Worm (Caenorhabditis elegans): ENCODE results near the gene H40L08.3.
A peak's percentile ranks its signal among the peaks of the same experiment; 100 is the strongest.

The H40L08.3 gene

ce11 chrX:15039696-15040212 is 36.1 kb downstream of the H40L08.3 start:
- no peak for TF ChIP-seq unc-62 (GFP tag; optimal IDR thresholded peaks at IDR 0.05)
- no peak for TF ChIP-seq elt-2 (tag; optimal IDR thresholded peaks at IDR 0.05)
- no peak for TF ChIP-seq daf-12 (tag; optimal IDR thresholded peaks at IDR 0.05)
- no peak for TF ChIP-seq nhr-12 (tag; optimal IDR thresholded peaks at IDR 0.05)
- TF ChIP-seq nhr-76 (tag; optimal IDR thresholded peaks at IDR 0.05), result no peak
- TF ChIP-seq mdl-1 (tag; optimal IDR thresholded peaks at IDR 0.05), result no peak
- TF ChIP-seq egl-27 (tag; optimal IDR thresholded peaks at IDR 0.05), result no peak
- no peak for TF ChIP-seq sea-2 (GFP tag; optimal IDR thresholded peaks at IDR 0.05)
- no peak for TF ChIP-seq unc-39 (tag; optimal IDR thresholded peaks at IDR 0.05)
- no peak for TF ChIP-seq elt-3 (tag; optimal IDR thresholded peaks at IDR 0.05)
- TF ChIP-seq aly-2 (tag; optimal IDR thresholded peaks at IDR 0.05), result no peak
- TF ChIP-seq ztf-4 (tag; optimal IDR thresholded peaks at IDR 0.05), result no peak
- no peak for TF ChIP-seq skn-1 (tag; optimal IDR thresholded peaks at IDR 0.05)

- peak; percentile 62 for TF ChIP-seq ama-1 (optimal IDR thresholded peaks at IDR 0.05)
- TF ChIP-seq aly-2 (tag; optimal IDR thresholded peaks at IDR 0.05), result no peak
Measured at ce11 chrX:15039029-15039695, 36.7 kb downstream of the H40L08.3 start.

DNA sequence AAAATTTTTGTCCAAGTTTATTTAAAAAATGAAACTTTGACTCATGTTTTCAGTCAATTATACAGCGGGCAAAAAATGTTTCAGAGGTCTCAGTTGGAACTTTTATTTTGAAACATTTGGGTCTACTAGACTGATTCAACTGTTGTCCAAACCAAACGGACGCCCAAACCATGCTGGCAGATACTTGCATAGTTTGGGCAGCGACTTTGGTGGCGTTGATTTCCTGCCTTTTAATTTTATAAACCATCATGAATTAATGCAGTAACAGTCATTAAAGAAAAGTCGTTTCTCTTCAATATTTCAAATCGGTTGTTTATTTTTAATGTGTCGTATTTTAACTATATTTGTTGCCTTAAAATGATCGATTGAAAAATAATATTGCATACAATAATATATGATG is 39.6 kb downstream of the H40L08.3 start:
- TF ChIP-seq ama-1 (optimal IDR thresholded peaks at IDR 0.05) (peak; percentile 18), nhr-43 (tag; optimal IDR thresholded peaks at IDR 0.05; ENCODE audit: poor library complexity, severe bottlenecking) (peak; percentile 13), nhr-77 (tag; optimal IDR thresholded peaks at IDR 0.05) (no peak), tbx-2 (tag; optimal IDR thresholded peaks at IDR 0.05) (no peak)

DNA sequence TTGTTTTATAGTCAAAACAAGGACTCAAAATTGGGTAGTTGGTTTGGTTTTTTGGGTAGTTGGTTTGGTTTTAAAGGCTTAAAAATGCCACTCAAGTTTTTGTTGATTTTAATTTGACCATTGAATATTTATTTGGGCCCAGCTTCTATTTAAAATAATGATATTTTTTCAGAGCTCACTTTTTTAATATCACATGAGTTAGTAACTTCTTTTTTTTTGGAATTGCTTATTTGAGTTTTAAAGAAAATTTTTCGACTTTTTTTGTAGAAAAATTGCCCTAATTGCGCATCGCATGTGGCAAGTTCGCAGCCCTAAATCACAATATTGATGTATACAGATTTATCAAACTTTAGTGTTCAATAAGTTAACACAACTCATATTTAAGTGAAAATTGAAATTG is 40.1 kb downstream of the H40L08.3 start:
- no peak for TF ChIP-seq fkh-2 (tag; optimal IDR thresholded peaks at IDR 0.05)
- TF ChIP-seq ceh-82 (tag; optimal IDR thresholded peaks at IDR 0.05), result no peak
- TF ChIP-seq zag-1 (tag; optimal IDR thresholded peaks at IDR 0.05), result no peak
- no peak for TF ChIP-seq ceh-28 (tag; optimal IDR thresholded peaks at IDR 0.05)
- no peak for TF ChIP-seq daf-12 (tag; optimal IDR thresholded peaks at IDR 0.05)
- TF ChIP-seq nhr-28 (tag; optimal IDR thresholded peaks at IDR 0.05), result no peak
- TF ChIP-seq pha-4 (tag; optimal IDR thresholded peaks at IDR 0.05), result no peak
- no peak for TF ChIP-seq egl-27 (tag; optimal IDR thresholded peaks at IDR 0.05)
- no peak for TF ChIP-seq elt-2 (tag; optimal IDR thresholded peaks at IDR 0.05)

DNA sequence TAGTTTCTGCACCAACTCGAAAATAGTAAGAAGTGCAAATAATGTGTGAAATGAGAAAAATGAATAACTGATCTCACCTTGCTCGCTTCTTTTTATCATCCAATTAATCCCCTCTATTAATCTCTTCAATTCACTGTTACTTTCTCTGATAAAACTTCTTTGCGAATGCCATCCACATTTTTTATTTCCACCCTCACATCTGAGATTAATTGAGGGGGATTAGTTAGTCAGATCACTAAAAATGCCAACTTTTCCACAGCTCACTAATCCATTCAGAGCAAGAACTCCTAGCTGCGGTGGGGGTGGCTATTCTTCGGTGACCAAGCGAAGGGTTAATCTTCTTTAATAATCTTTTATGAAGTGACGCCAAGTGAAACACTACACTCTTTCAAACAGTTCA is 41.1 kb downstream of the H40L08.3 start, which contains the start of gene dsc-1:
Gene dsc-1, minus strand, starts transcription at position 46 of the 400 bp plus-strand sequence.
- no peak for TF ChIP-seq nfya-1 (tag; optimal IDR thresholded peaks at IDR 0.05; ENCODE audit: insufficient read depth)
- no peak for TF ChIP-seq lin-15B (tag; optimal IDR thresholded peaks at IDR 0.05)
- no peak for TF ChIP-seq nhr-67 (tag; optimal IDR thresholded peaks at IDR 0.05)
- TF ChIP-seq unc-39 (tag; optimal IDR thresholded peaks at IDR 0.05), result no peak
- TF ChIP-seq egl-27 (tag; optimal IDR thresholded peaks at IDR 0.05), result no peak
- no peak for TF ChIP-seq sea-2 (GFP tag; optimal IDR thresholded peaks at IDR 0.05)
- TF ChIP-seq daf-12 (tag; optimal IDR thresholded peaks at IDR 0.05), result no peak

- TF ChIP-seq skn-1 (tag; optimal IDR thresholded peaks at IDR 0.05) (no peak), ztf-4 (tag; optimal IDR thresholded peaks at IDR 0.05) (no peak), fkh-2 (tag; optimal IDR thresholded peaks at IDR 0.05) (no peak), pha-4 (tag; optimal IDR thresholded peaks at IDR 0.05) (no peak), lsy-12 (tag; optimal IDR thresholded peaks at IDR 0.05) (no peak)
Measured at ce11 chrX:15027997-15028396, 47.9 kb downstream of the H40L08.3 start.

DNA sequence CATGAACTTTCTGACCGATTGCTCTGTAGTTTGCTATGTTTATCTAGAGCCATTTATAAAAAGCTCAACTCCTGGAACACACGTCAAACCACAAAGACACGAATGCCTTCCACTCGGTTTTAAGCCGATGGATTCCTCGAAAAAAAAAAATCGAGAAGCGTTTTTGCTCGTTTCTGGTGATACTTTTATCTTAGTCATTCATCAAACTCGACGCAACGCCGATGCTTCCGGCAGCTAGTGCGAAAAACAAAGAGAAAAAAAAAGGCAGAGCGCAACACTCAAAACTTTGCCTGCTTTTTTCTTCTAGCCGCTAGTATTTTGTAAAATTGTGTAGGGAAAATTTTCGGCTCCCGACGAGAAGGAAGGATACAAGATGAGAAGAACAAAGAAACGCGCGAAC is 48.3 kb downstream of the H40L08.3 start:
- TF ChIP-seq ceh-9 (tag; optimal IDR thresholded peaks at IDR 0.05) (no peak), elt-1 (tag; optimal IDR thresholded peaks at IDR 0.05) (peak; percentile 45), lin-39 (tag; optimal IDR thresholded peaks at IDR 0.05) (peak; percentile 88)

All from whole organism, L3 larva.